In the genomic region with DNA sequence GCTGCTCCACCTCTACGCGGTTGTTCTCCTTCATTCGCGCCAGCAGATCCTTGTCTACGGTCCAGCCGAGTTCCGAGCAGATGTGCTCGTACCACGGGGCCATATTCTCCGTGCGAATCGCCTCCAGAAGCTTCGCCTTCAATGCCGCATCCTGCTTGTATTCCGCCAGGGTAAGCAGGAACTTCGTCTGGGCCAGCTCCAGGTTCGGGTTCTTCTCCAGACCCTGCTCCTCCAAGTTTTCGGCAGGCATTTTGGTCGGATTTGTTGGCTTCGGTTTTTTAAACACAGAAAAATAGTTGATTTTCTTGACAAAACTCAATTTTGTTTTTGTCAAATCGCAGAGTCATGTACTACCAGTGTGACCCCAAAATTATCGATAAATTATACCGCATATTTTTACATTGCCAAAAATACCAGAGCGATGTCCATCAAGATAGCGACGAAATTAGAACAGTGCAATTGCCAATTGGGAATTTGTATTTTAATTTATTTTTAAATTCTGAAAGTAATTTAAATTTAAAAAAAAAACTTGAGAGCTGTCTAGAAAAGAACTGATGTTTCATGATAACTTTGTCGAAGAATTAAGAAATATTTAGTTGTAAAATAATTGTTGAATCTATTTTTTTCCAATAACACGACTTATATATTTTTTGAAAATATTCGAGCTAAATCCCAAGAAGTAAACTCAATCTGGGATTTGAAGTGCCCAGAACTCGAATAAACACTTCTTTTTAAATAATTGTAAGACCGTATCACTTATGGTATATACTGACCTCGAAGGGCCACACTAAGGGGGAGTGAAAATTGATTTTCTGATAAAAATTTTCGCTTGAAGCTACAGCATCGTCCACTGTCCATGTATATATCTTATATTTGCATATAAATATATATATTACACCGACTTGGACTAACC, we compare ENCODE assay signal across 4 fruit fly cellular contexts.
TF ChIP-seq lines count a peak whose summit lies in the region.

A gene (minus strand): TSS at position 382 of the 913 bp plus-strand sequence.
A gene (plus strand): TSS at position 783 of the 913 bp plus-strand sequence.

- TF ChIP-seq CTCF in whole organism, embryonic (GFP tag; optimal IDR thresholded peaks at IDR 0.05; lab: Kevin White, UChicago): no peak

TF ChIP-seq in whole organism, adult, 20 proteins besides CTCF, POLR2A, EP300 and RAD21:
- TF ChIP-seq pad (GFP tag; optimal IDR thresholded peaks at IDR 0.05; lab: Kevin White, UChicago): peak; percentile 37
- TF ChIP-seq tj (GFP tag; optimal IDR thresholded peaks at IDR 0.05; lab: Kevin White, UChicago): peak; percentile 4
- no peak for TF ChIP-seq CG12768 (GFP tag; optimal IDR thresholded peaks at IDR 0.05; lab: Kevin White, UChicago)
- peak; percentile 83 for TF ChIP-seq kay (GFP tag; lab: Kevin White, UChicago; ENCODE audit: borderline replicate concordance)
- TF ChIP-seq Mnt (GFP tag; optimal IDR thresholded peaks at IDR 0.05; lab: Kevin White, UChicago): peak; percentile 16
- TF ChIP-seq Hr96 (GFP tag; optimal IDR thresholded peaks at IDR 0.05; lab: Kevin White, UChicago): no peak
- no peak for TF ChIP-seq CG33017 (tag; optimal IDR thresholded peaks at IDR 0.05; lab: Kevin White, UChicago)
- peak; percentile 61 to 73 for TF ChIP-seq cnc (optimal IDR thresholded peaks at IDR 0.05; lab: Kevin White, UChicago)
- no peak for TF ChIP-seq cic (GFP tag; optimal IDR thresholded peaks at IDR 0.05; lab: Kevin White, UChicago)
- TF ChIP-seq CG1620 (GFP tag; optimal IDR thresholded peaks at IDR 0.05; lab: Kevin White, UChicago): no peak
- no peak for TF ChIP-seq ovo (GFP tag; optimal IDR thresholded peaks at IDR 0.05; lab: Kevin White, UChicago)
TF ChIP-seq in whole organism, adult: peak in this region for 5.

TF ChIP-seq in whole organism, embryonic, 481 proteins besides CTCF, POLR2A, EP300 and RAD21 (continues in another document):
- peak; percentile 52; the same call in 1 of the 2 replicates for TF ChIP-seq CG31441 (GFP tag; IDR thresholded peaks at IDR 0.05; lab: Robert Waterston, UW)
- TF ChIP-seq onecut (GFP tag; IDR thresholded peaks at IDR 0.05; lab: Robert Waterston, UW): peak; percentile 85
- TF ChIP-seq insv (GFP tag; optimal IDR thresholded peaks at IDR 0.05; lab: Kevin White, UChicago): peak in 1 of 2 experiments; percentile 93
- peak; percentile 68 for TF ChIP-seq grn (GFP tag; optimal IDR thresholded peaks at IDR 0.05; lab: Kevin White, UChicago)
- peak; percentile 53 for TF ChIP-seq nmo (GFP tag; optimal IDR thresholded peaks at IDR 0.05; lab: Kevin White, UChicago)
- no peak for TF ChIP-seq nau (GFP tag; optimal IDR thresholded peaks at IDR 0.05; lab: Kevin White, UChicago)
- TF ChIP-seq CG6854 (GFP tag; optimal IDR thresholded peaks at IDR 0.05; lab: Kevin White, UChicago): no peak
- peak; percentile 7 for TF ChIP-seq sd (tag; optimal IDR thresholded peaks at IDR 0.05; lab: Kevin White, UChicago)
- peak; percentile 11; the same call in 1 of the 2 replicates for TF ChIP-seq slbo (GFP tag; IDR thresholded peaks at IDR 0.05; lab: Robert Waterston, UW)
- TF ChIP-seq CG17568 (GFP tag; optimal IDR thresholded peaks at IDR 0.05; lab: Kevin White, UChicago): no peak
- TF ChIP-seq az2 (GFP tag; optimal IDR thresholded peaks at IDR 0.05; lab: Kevin White, UChicago): peak; percentile 23
- no peak for TF ChIP-seq CG5245 (GFP tag; optimal IDR thresholded peaks at IDR 0.05; lab: Kevin White, UChicago)
- peak; percentile 19 for TF ChIP-seq ind (GFP tag; optimal IDR thresholded peaks at IDR 0.05; lab: Kevin White, UChicago)
- no peak for TF ChIP-seq shn (GFP tag; optimal IDR thresholded peaks at IDR 0.05; lab: Kevin White, UChicago)
- peak; percentile 43; the same call in 1 of the 2 replicates for TF ChIP-seq CG9932 (GFP tag; IDR thresholded peaks at IDR 0.05; lab: Robert Waterston, UW)
- TF ChIP-seq CG9609 (GFP tag; optimal IDR thresholded peaks at IDR 0.05; lab: Kevin White, UChicago): no peak
- peak; percentile 45 for TF ChIP-seq BEAF-32 (GFP tag; optimal IDR thresholded peaks at IDR 0.05; lab: Kevin White, UChicago)
- TF ChIP-seq Ets65A (GFP tag; lab: Kevin White, UChicago): peak; percentile 16
- no peak for TF ChIP-seq CG3407 (GFP tag; optimal IDR thresholded peaks at IDR 0.05; lab: Kevin White, UChicago)
- peak; percentile 99 for TF ChIP-seq CG14710 (tag; optimal IDR thresholded peaks at IDR 0.05; lab: Kevin White, UChicago)
- peak; percentile 3 for TF ChIP-seq CG18262 (tag; optimal IDR thresholded peaks at IDR 0.05; lab: Kevin White, UChicago)
- peak; percentile 75 for TF ChIP-seq CG9797 (GFP tag; optimal IDR thresholded peaks at IDR 0.05; lab: Kevin White, UChicago)

TF ChIP-seq in whole organism, prepupa, 60 proteins besides CTCF, POLR2A, EP300 and RAD21:
- TF ChIP-seq esn (GFP tag; optimal IDR thresholded peaks at IDR 0.05; lab: Kevin White, UChicago) (peak; percentile 12), fd59A (GFP tag; optimal IDR thresholded peaks at IDR 0.05; lab: Kevin White, UChicago) (no peak), CG8119 (GFP tag; IDR thresholded peaks at IDR 0.05; lab: Robert Waterston, UW) (no peak), CG10631 (GFP tag; optimal IDR thresholded peaks at IDR 0.05; lab: Kevin White, UChicago) (peak; percentile 21), eg (GFP tag; IDR thresholded peaks at IDR 0.05; lab: Robert Waterston, UW) (no peak), vri (GFP tag; optimal IDR thresholded peaks at IDR 0.05; lab: Kevin White, UChicago) (no peak), Eip78C (GFP tag; lab: Kevin White, UChicago) (peak; percentile 21), spab (GFP tag; optimal IDR thresholded peaks at IDR 0.05; lab: Kevin White, UChicago) (no peak), svp (GFP tag; lab: Kevin White, UChicago) (peak; percentile 73), topi (GFP tag; optimal IDR thresholded peaks at IDR 0.05; lab: Kevin White, UChicago) (peak; percentile 7)

TF ChIP-seq in whole organism, wandering third instar larva, 38 proteins besides CTCF, POLR2A, EP300 and RAD21:
- no peak for TF ChIP-seq tai (GFP tag; optimal IDR thresholded peaks at IDR 0.05; lab: Kevin White, UChicago)
- TF ChIP-seq foxo (GFP tag; optimal IDR thresholded peaks at IDR 0.05; lab: Kevin White, UChicago): peak in 1 of 2 experiments; percentile 34
- peak; percentile 28 for TF ChIP-seq h (GFP tag; optimal IDR thresholded peaks at IDR 0.05; lab: Kevin White, UChicago)
- TF ChIP-seq Jra (GFP tag; optimal IDR thresholded peaks at IDR 0.05; lab: Kevin White, UChicago): peak; percentile 51
